In the genomic region with DNA sequence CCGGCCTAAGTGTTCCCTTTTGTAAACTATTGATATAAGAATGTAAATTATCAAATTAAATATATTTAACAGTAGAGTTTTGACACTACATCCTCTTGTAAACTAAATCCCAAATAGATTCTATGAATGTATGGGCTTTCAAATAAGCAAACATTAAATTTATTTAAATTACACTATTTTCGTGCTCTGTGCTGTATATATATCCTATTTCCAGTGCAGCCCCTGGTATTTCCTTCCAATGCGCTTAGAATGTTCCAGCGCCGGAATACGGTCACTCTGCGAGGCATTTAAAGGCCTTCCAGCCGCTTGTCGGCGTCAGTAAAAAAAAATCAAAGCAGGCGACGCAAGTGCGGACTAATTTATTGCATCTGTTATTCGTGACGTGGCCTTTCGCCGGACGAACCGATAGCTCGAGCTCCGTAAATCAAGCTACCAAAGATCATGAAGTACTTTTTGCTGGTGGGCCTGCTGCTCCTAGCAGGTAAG, we compare ENCODE assay signal across 1 fruit fly cellular context.
TF ChIP-seq lines count a peak whose summit lies in the region.

TSS of gene Gp93 (plus strand) at position 291 of the 486 bp plus-strand sequence.

TF ChIP-seq in whole organism, embryonic, 481 proteins besides CTCF, POLR2A, EP300 and RAD21 (continued from another document and continues in another):
- no peak for TF ChIP-seq btn (GFP tag; optimal IDR thresholded peaks at IDR 0.05; lab: Kevin White, UChicago)
- TF ChIP-seq CG11696 (GFP tag; IDR thresholded peaks at IDR 0.05; lab: Robert Waterston, UW): peak; percentile 100
- TF ChIP-seq CG33557 (GFP tag; optimal IDR thresholded peaks at IDR 0.05; lab: Kevin White, UChicago): peak; percentile 45
- peak; percentile 95 for TF ChIP-seq sqz (GFP tag; optimal IDR thresholded peaks at IDR 0.05; lab: Kevin White, UChicago)
- TF ChIP-seq CG4282 (GFP tag; optimal IDR thresholded peaks at IDR 0.05; lab: Kevin White, UChicago): no peak
- TF ChIP-seq Dbx (GFP tag; IDR thresholded peaks at IDR 0.05; lab: Robert Waterston, UW): peak; percentile 52; the same call in 1 of the 3 replicates
- no peak for TF ChIP-seq CG6683 (GFP tag; optimal IDR thresholded peaks at IDR 0.05; lab: Kevin White, UChicago)
- TF ChIP-seq D19A (tag; optimal IDR thresholded peaks at IDR 0.05; lab: Kevin White, UChicago): no peak
- no peak for TF ChIP-seq Side (GFP tag; optimal IDR thresholded peaks at IDR 0.05; lab: Kevin White, UChicago)
- peak; percentile 45 for TF ChIP-seq CG4328 (GFP tag; optimal IDR thresholded peaks at IDR 0.05; lab: Kevin White, UChicago)
- TF ChIP-seq Optix (GFP tag; IDR thresholded peaks at IDR 0.05; lab: Robert Waterston, UW): peak; percentile 51; the same call in 1 of the 3 replicates
- peak; percentile 40; the same call in 1 of the 2 replicates for TF ChIP-seq CG7372 (GFP tag; IDR thresholded peaks at IDR 0.05; lab: Robert Waterston, UW)
- TF ChIP-seq CG7357 (GFP tag; IDR thresholded peaks at IDR 0.05; lab: Robert Waterston, UW): peak; percentile 28; the same call in 1 of the 3 replicates
- TF ChIP-seq fu2 (GFP tag; optimal IDR thresholded peaks at IDR 0.05; lab: Kevin White, UChicago): no peak
- no peak for TF ChIP-seq pum (GFP tag; optimal IDR thresholded peaks at IDR 0.05; lab: Kevin White, UChicago)
- peak; percentile 65 for TF ChIP-seq Ssrp (tag; optimal IDR thresholded peaks at IDR 0.05; lab: Kevin White, UChicago)
- no peak for TF ChIP-seq Mad (GFP tag; optimal IDR thresholded peaks at IDR 0.05; lab: Kevin White, UChicago)
- TF ChIP-seq CrebB (tag; optimal IDR thresholded peaks at IDR 0.05; lab: Kevin White, UChicago): peak; percentile 5
- peak; percentile 36 for TF ChIP-seq CG15696 (tag; optimal IDR thresholded peaks at IDR 0.05; lab: Kevin White, UChicago)
- TF ChIP-seq Eip74EF (GFP tag; optimal IDR thresholded peaks at IDR 0.05; lab: Kevin White, UChicago): no peak
- 0 out of 2 replicates have a peak, but pooled peaks have one; percentile 37 for TF ChIP-seq CG1024 (GFP tag; IDR thresholded peaks at IDR 0.05; lab: Robert Waterston, UW)
- no peak for TF ChIP-seq GATAe (GFP tag; conservative IDR thresholded peaks at IDR 0.05; lab: Robert Waterston, UW)
- TF ChIP-seq PHDP (tag; optimal IDR thresholded peaks at IDR 0.05; lab: Kevin White, UChicago): no peak
- 0 out of 3 replicates have a peak, but pooled peaks have one; percentile 36 for TF ChIP-seq gce (GFP tag; IDR thresholded peaks at IDR 0.05; lab: Robert Waterston, UW)
- TF ChIP-seq vvl (GFP tag; IDR thresholded peaks at IDR 0.05; lab: Robert Waterston, UW): peak; percentile 73
- peak; percentile 69 for TF ChIP-seq CG13424 (tag; optimal IDR thresholded peaks at IDR 0.05; lab: Kevin White, UChicago)
- TF ChIP-seq Sox100B (GFP tag; optimal IDR thresholded peaks at IDR 0.05; lab: Kevin White, UChicago): no peak
- TF ChIP-seq cato (GFP tag; optimal IDR thresholded peaks at IDR 0.05; lab: Kevin White, UChicago; ENCODE audit: borderline replicate concordance): peak; percentile 3
- no peak for TF ChIP-seq CG8944 (GFP tag; optimal IDR thresholded peaks at IDR 0.05; lab: Kevin White, UChicago)
- TF ChIP-seq CG9609 (GFP tag; optimal IDR thresholded peaks at IDR 0.05; lab: Kevin White, UChicago): no peak
- peak; percentile 22 for TF ChIP-seq CG16863 (GFP tag; optimal IDR thresholded peaks at IDR 0.05; lab: Kevin White, UChicago)
- TF ChIP-seq nerfin-1 (tag; optimal IDR thresholded peaks at IDR 0.05; lab: Kevin White, UChicago): no peak
- TF ChIP-seq bigmax (GFP tag; optimal IDR thresholded peaks at IDR 0.05; lab: Kevin White, UChicago): peak; percentile 71
- TF ChIP-seq danr (GFP tag; IDR thresholded peaks at IDR 0.05; lab: Robert Waterston, UW): peak; percentile 48; the same call in 1 of the 2 replicates
- TF ChIP-seq Deaf1 (tag; optimal IDR thresholded peaks at IDR 0.05; lab: Kevin White, UChicago): no peak
- TF ChIP-seq Tbp (GFP tag; optimal IDR thresholded peaks at IDR 0.05; lab: Kevin White, UChicago): no peak
- TF ChIP-seq Spps (tag; optimal IDR thresholded peaks at IDR 0.05; lab: Kevin White, UChicago): peak; percentile 8
- TF ChIP-seq Asciz (GFP tag; optimal IDR thresholded peaks at IDR 0.05; lab: Kevin White, UChicago): no peak
- TF ChIP-seq gcm (GFP tag; optimal IDR thresholded peaks at IDR 0.05; lab: Kevin White, UChicago): no peak
- peak; percentile 89 for TF ChIP-seq Med (GFP tag; lab: Kevin White, UChicago)
- TF ChIP-seq HLH3B (GFP tag; IDR thresholded peaks at IDR 0.05; lab: Robert Waterston, UW): peak; percentile 49
- TF ChIP-seq Ada2b (GFP tag; IDR thresholded peaks at IDR 0.05; lab: Robert Waterston, UW): no peak; the same call in 1 of the 2 replicates
- no peak for TF ChIP-seq CG7745 (tag; optimal IDR thresholded peaks at IDR 0.05; lab: Kevin White, UChicago)
- no peak for TF ChIP-seq fd102C (GFP tag; optimal IDR thresholded peaks at IDR 0.05; lab: Kevin White, UChicago)
- TF ChIP-seq chm (GFP tag; IDR thresholded peaks at IDR 0.05; lab: Robert Waterston, UW): peak; percentile 59; the same call in 1 of the 2 replicates
- TF ChIP-seq CG6765 (GFP tag; optimal IDR thresholded peaks at IDR 0.05; lab: Kevin White, UChicago): peak; percentile 34
- TF ChIP-seq Dll (GFP tag; IDR thresholded peaks at IDR 0.05; lab: Robert Waterston, UW; ENCODE audit: partially characterized antibody): 0 out of 4 replicates have a peak, but pooled peaks have one; percentile 49
- TF ChIP-seq fd96Cb (tag; optimal IDR thresholded peaks at IDR 0.05; lab: Kevin White, UChicago): peak; percentile 45
- no peak for TF ChIP-seq hb (GFP tag; IDR thresholded peaks at IDR 0.05; lab: Robert Waterston, UW; ENCODE audit: partially characterized antibody)
- TF ChIP-seq lilli (GFP tag; optimal IDR thresholded peaks at IDR 0.05; lab: Kevin White, UChicago): peak; percentile 66
- TF ChIP-seq CG12155 (GFP tag; optimal IDR thresholded peaks at IDR 0.05; lab: Kevin White, UChicago): peak; percentile 16
- TF ChIP-seq prd (optimal IDR thresholded peaks at IDR 0.05; lab: Kevin White, UChicago): no peak
- TF ChIP-seq prd (GFP tag; IDR thresholded peaks at IDR 0.05; lab: Robert Waterston, UW): peak; percentile 80
- TF ChIP-seq NK7.1 (GFP tag; optimal IDR thresholded peaks at IDR 0.05; lab: Kevin White, UChicago): no peak
- TF ChIP-seq H15 (GFP tag; IDR thresholded peaks at IDR 0.05; lab: Robert Waterston, UW): peak; percentile 45; the same call in 1 of the 3 replicates
- no peak for TF ChIP-seq hkb (optimal IDR thresholded peaks at IDR 0.05; lab: Kevin White, UChicago)
- no peak for TF ChIP-seq hkb (GFP tag; IDR thresholded peaks at IDR 0.05; lab: Robert Waterston, UW)
- TF ChIP-seq CG13894 (tag; optimal IDR thresholded peaks at IDR 0.05; lab: Kevin White, UChicago): no peak
- peak; percentile 23 for TF ChIP-seq Usf (GFP tag; optimal IDR thresholded peaks at IDR 0.05; lab: Kevin White, UChicago)
- TF ChIP-seq CG4404 (GFP tag; IDR thresholded peaks at IDR 0.05; lab: Robert Waterston, UW): peak; percentile 47
- TF ChIP-seq cas (GFP tag; IDR thresholded peaks at IDR 0.05; lab: Robert Waterston, UW): 0 out of 2 replicates have a peak, but pooled peaks have one; percentile 6
- peak; percentile 62 for TF ChIP-seq Oli (tag; optimal IDR thresholded peaks at IDR 0.05; lab: Kevin White, UChicago)
- TF ChIP-seq NC2β (GFP tag; optimal IDR thresholded peaks at IDR 0.05; lab: Kevin White, UChicago): peak; percentile 41
- TF ChIP-seq CG34422 (GFP tag; IDR thresholded peaks at IDR 0.05; lab: Robert Waterston, UW): peak; percentile 96; the same call in 2 of the 3 replicates
- no peak; the same call in 1 of the 2 replicates for TF ChIP-seq sens-2 (GFP tag; IDR thresholded peaks at IDR 0.05; lab: Robert Waterston, UW)
- TF ChIP-seq CG8281 (tag; optimal IDR thresholded peaks at IDR 0.05; lab: Kevin White, UChicago): no peak
- no peak for TF ChIP-seq shn (GFP tag; optimal IDR thresholded peaks at IDR 0.05; lab: Kevin White, UChicago)
- TF ChIP-seq sob (GFP tag; IDR thresholded peaks at IDR 0.05; lab: Robert Waterston, UW): peak; percentile 69
- TF ChIP-seq CG2712 (tag; optimal IDR thresholded peaks at IDR 0.05; lab: Kevin White, UChicago): peak; percentile 74
- peak; percentile 58 for TF ChIP-seq Chrac-16 (GFP tag; optimal IDR thresholded peaks at IDR 0.05; lab: Kevin White, UChicago)
- TF ChIP-seq trh (GFP tag; optimal IDR thresholded peaks at IDR 0.05; lab: Kevin White, UChicago): no peak
- TF ChIP-seq Hsf (GFP tag; optimal IDR thresholded peaks at IDR 0.05; lab: Kevin White, UChicago): peak; percentile 53
- TF ChIP-seq sima (GFP tag; optimal IDR thresholded peaks at IDR 0.05; lab: Kevin White, UChicago): no peak
- no peak for TF ChIP-seq crp (GFP tag; optimal IDR thresholded peaks at IDR 0.05; lab: Kevin White, UChicago)
- peak; percentile 29 for TF ChIP-seq CG30431 (GFP tag; optimal IDR thresholded peaks at IDR 0.05; lab: Kevin White, UChicago)
- TF ChIP-seq tup (GFP tag; optimal IDR thresholded peaks at IDR 0.05; lab: Kevin White, UChicago): no peak
- no peak for TF ChIP-seq CG1233 (GFP tag; optimal IDR thresholded peaks at IDR 0.05; lab: Kevin White, UChicago)
- no peak for TF ChIP-seq CG14860 (GFP tag; IDR thresholded peaks at IDR 0.05; lab: Robert Waterston, UW; ENCODE audit: partially characterized antibody)
- TF ChIP-seq CG34224 (GFP tag; IDR thresholded peaks at IDR 0.05; lab: Robert Waterston, UW; ENCODE audit: partially characterized antibody): peak; percentile 26; the same call in 1 of the 3 replicates
- TF ChIP-seq sc (optimal IDR thresholded peaks at IDR 0.05; lab: Kevin White, UChicago): no peak
- no peak for TF ChIP-seq sc (GFP tag; optimal IDR thresholded peaks at IDR 0.05; lab: Kevin White, UChicago)
- TF ChIP-seq CG4617 (GFP tag; optimal IDR thresholded peaks at IDR 0.05; lab: Kevin White, UChicago; ENCODE audit: borderline replicate concordance): peak; percentile 6
- no peak for TF ChIP-seq jing (GFP tag; optimal IDR thresholded peaks at IDR 0.05; lab: Kevin White, UChicago)
- peak; percentile 69 for TF ChIP-seq CG2678 (tag; optimal IDR thresholded peaks at IDR 0.05; lab: Kevin White, UChicago)
- peak; percentile 37 for TF ChIP-seq Sin3A (optimal IDR thresholded peaks at IDR 0.05; lab: Kevin White, UChicago)
- no peak for TF ChIP-seq bowl (GFP tag; IDR thresholded peaks at IDR 0.05; lab: Robert Waterston, UW)
- no peak for TF ChIP-seq CG7786 (GFP tag; optimal IDR thresholded peaks at IDR 0.05; lab: Kevin White, UChicago)
- TF ChIP-seq sens (GFP tag; lab: Kevin White, UChicago): no peak
- TF ChIP-seq Doc2 (GFP tag; IDR thresholded peaks at IDR 0.05; lab: Robert Waterston, UW): no peak
- TF ChIP-seq cwo (GFP tag; optimal IDR thresholded peaks at IDR 0.05; lab: Kevin White, UChicago): no peak
- TF ChIP-seq Elba2 (GFP tag; optimal IDR thresholded peaks at IDR 0.05; lab: Kevin White, UChicago): peak; percentile 6
- TF ChIP-seq ttk (GFP tag; IDR thresholded peaks at IDR 0.05; lab: Robert Waterston, UW): peak; percentile 55; the same call in 1 of the 2 replicates
- 0 out of 3 replicates have a peak, but pooled peaks have one; percentile 43 for TF ChIP-seq CG11456 (GFP tag; IDR thresholded peaks at IDR 0.05; lab: Robert Waterston, UW)
- no peak for TF ChIP-seq BEAF-32 (GFP tag; optimal IDR thresholded peaks at IDR 0.05; lab: Kevin White, UChicago)
- peak; percentile 47 for TF ChIP-seq CG17359 (tag; optimal IDR thresholded peaks at IDR 0.05; lab: Kevin White, UChicago)
- no peak for TF ChIP-seq odd (GFP tag; optimal IDR thresholded peaks at IDR 0.05; lab: Kevin White, UChicago)
- TF ChIP-seq Gug (GFP tag; IDR thresholded peaks at IDR 0.05; lab: Robert Waterston, UW): peak; percentile 35; the same call in 2 of the 4 replicates
- peak; percentile 72 for TF ChIP-seq CG18262 (tag; optimal IDR thresholded peaks at IDR 0.05; lab: Kevin White, UChicago)
- peak; percentile 37 for TF ChIP-seq HHEX (GFP tag; optimal IDR thresholded peaks at IDR 0.05; lab: Kevin White, UChicago)
- no peak for TF ChIP-seq CG17912 (GFP tag; optimal IDR thresholded peaks at IDR 0.05; lab: Kevin White, UChicago)
- TF ChIP-seq grau (tag; optimal IDR thresholded peaks at IDR 0.05; lab: Kevin White, UChicago): peak; percentile 68
- TF ChIP-seq pnt (GFP tag; optimal IDR thresholded peaks at IDR 0.05; lab: Kevin White, UChicago): no peak
- TF ChIP-seq CG14050 (GFP tag; IDR thresholded peaks at IDR 0.05; lab: Robert Waterston, UW): 0 out of 3 replicates have a peak, but pooled peaks have one; percentile 18
- TF ChIP-seq gro (GFP tag; optimal IDR thresholded peaks at IDR 0.05; lab: Kevin White, UChicago): no peak
- peak; percentile 22 for TF ChIP-seq B-H2 (GFP tag; optimal IDR thresholded peaks at IDR 0.05; lab: Kevin White, UChicago)
- no peak for TF ChIP-seq CG12299 (tag; optimal IDR thresholded peaks at IDR 0.05; lab: Kevin White, UChicago)
- TF ChIP-seq CG6272 (GFP tag; IDR thresholded peaks at IDR 0.05; lab: Robert Waterston, UW): peak; percentile 40; the same call in 1 of the 2 replicates
- TF ChIP-seq dan (GFP tag; IDR thresholded peaks at IDR 0.05; lab: Robert Waterston, UW): no peak
- TF ChIP-seq dysf (GFP tag; IDR thresholded peaks at IDR 0.05; lab: Robert Waterston, UW): peak; percentile 72
- TF ChIP-seq Abd-B (GFP tag; optimal IDR thresholded peaks at IDR 0.05; lab: Kevin White, UChicago): peak; percentile 61
- TF ChIP-seq br (optimal IDR thresholded peaks at IDR 0.05; lab: Kevin White, UChicago): no peak
- no peak for TF ChIP-seq C15 (GFP tag; IDR thresholded peaks at IDR 0.05; lab: Robert Waterston, UW)
- peak; percentile 76 for TF ChIP-seq CG7839 (tag; optimal IDR thresholded peaks at IDR 0.05; lab: Kevin White, UChicago)
- TF ChIP-seq CG17328 (GFP tag; IDR thresholded peaks at IDR 0.05; lab: Robert Waterston, UW): peak; percentile 67; the same call in 1 of the 2 replicates
- TF ChIP-seq jumu (GFP tag; optimal IDR thresholded peaks at IDR 0.05; lab: Kevin White, UChicago): no peak
- no peak for TF ChIP-seq ase (GFP tag; IDR thresholded peaks at IDR 0.05; lab: Robert Waterston, UW)
- peak; percentile 60; the same call in 1 of the 4 replicates for TF ChIP-seq chinmo (GFP tag; IDR thresholded peaks at IDR 0.05; lab: Robert Waterston, UW; ENCODE audit: partially characterized antibody)
- peak; percentile 54 for TF ChIP-seq CG18619 (GFP tag; optimal IDR thresholded peaks at IDR 0.05; lab: Kevin White, UChicago)
- TF ChIP-seq CG3847 (GFP tag; IDR thresholded peaks at IDR 0.05; lab: Robert Waterston, UW): peak; percentile 49
- TF ChIP-seq CG3281 (GFP tag; optimal IDR thresholded peaks at IDR 0.05; lab: Kevin White, UChicago): peak; percentile 48
- TF ChIP-seq CG10565 (GFP tag; optimal IDR thresholded peaks at IDR 0.05; lab: Kevin White, UChicago): no peak
- peak; percentile 57 for TF ChIP-seq nmo (GFP tag; optimal IDR thresholded peaks at IDR 0.05; lab: Kevin White, UChicago)
- no peak for TF ChIP-seq gsb-n (tag; optimal IDR thresholded peaks at IDR 0.05; lab: Kevin White, UChicago)
- TF ChIP-seq usp (GFP tag; optimal IDR thresholded peaks at IDR 0.05; lab: Kevin White, UChicago): no peak
